Worm (Caenorhabditis elegans) whole organism, young adult: ENCODE data around the gene Y41E3.6.

Experiments
- B0336.3 ChIP-seq: fragments of 200-800 bp; sonication (Bioruptor generic); IDR thresholded peaks from 2 replicates; pipeline ENCODE4 v1.3.6; 2022; ENCODE audit warnings: missing genetic modification characterization, missing compliant biosample characterization
- D2030.7 ChIP-seq: fragments of 200-800 bp; sonication (Bioruptor generic); IDR thresholded peaks from 2 replicates; pipeline ENCODE4 v1.3.6; 2022; ENCODE audit warnings: missing genetic modification reagents, missing genetic modification characterization, missing compliant biosample characterization
- F10E7.11 ChIP-seq: sonication (generic microtip); optimal IDR thresholded peaks from 2 replicates; lab custom pipeline; 2017; ENCODE audit warnings: mild to moderate bottlenecking, missing genetic modification characterization, moderate library complexity, missing compliant biosample characterization
- F23B12.7 ChIP-seq: sonication (generic microtip); optimal IDR thresholded peaks from 2 replicates; lab custom pipeline; 2017; ENCODE audit warnings: missing genetic modification characterization, mild to moderate bottlenecking, missing compliant biosample characterization, antibody characterized with exemption, moderate library complexity; ENCODE audit not compliant: insufficient read depth
- F33H1.4 ChIP-seq: fragments of 200-800 bp; sonication (Bioruptor generic); IDR thresholded peaks from 2 replicates; pipeline ENCODE4 v1.3.6; 2022; ENCODE audit warnings: missing genetic modification reagents, missing genetic modification characterization, missing compliant biosample characterization
- F37B4.10 ChIP-seq: fragments of 200-800 bp; sonication (Bioruptor generic); IDR thresholded peaks from 2 replicates; pipeline ENCODE4 v1.3.6; 2022; ENCODE audit warnings: missing genetic modification characterization, missing compliant biosample characterization
- F52B5.7 ChIP-seq: sonication (generic microtip); optimal IDR thresholded peaks from 2 replicates; lab custom pipeline; 2016; ENCODE audit warnings: mild to moderate bottlenecking, missing genetic modification characterization, missing compliant biosample characterization
- T07F8.4 ChIP-seq: sonication (generic microtip); optimal IDR thresholded peaks from 2 replicates; lab custom pipeline; 2016; ENCODE audit warnings: mild to moderate bottlenecking, missing genetic modification characterization, moderate library complexity, missing compliant biosample characterization
- T26A5.8 ChIP-seq: sonication (generic microtip); optimal IDR thresholded peaks from 2 replicates; lab custom pipeline; 2016; ENCODE audit warnings: missing genetic modification characterization, missing compliant biosample characterization
- Y53F4B.3 ChIP-seq: fragments of 200-800 bp; sonication (Bioruptor generic); IDR thresholded peaks from 2 replicates; pipeline ENCODE4 v1.3.6; 2022; ENCODE audit warnings: missing genetic modification reagents, missing genetic modification characterization, missing compliant biosample characterization
- Y53G8AR.9 ChIP-seq: fragments of 200-800 bp; sonication (Bioruptor generic); conservative IDR thresholded peaks from 2 replicates; pipeline ENCODE4 v1.3.6; 2022; ENCODE audit warnings: missing genetic modification reagents, missing genetic modification characterization, missing compliant biosample characterization
- Y56A3A.18 ChIP-seq: fragments of 200-800 bp; sonication (Bioruptor generic); IDR thresholded peaks from 2 replicates; pipeline ENCODE4 v1.3.6; 2022; ENCODE audit warnings: missing genetic modification reagents, missing genetic modification characterization, missing compliant biosample characterization
- Y67H2A.10 ChIP-seq: fragments of 200-800 bp; sonication (Bioruptor generic); conservative IDR thresholded peaks from 2 replicates; pipeline ENCODE4 v1.3.6; 2022; ENCODE audit warnings: missing genetic modification reagents, missing genetic modification characterization, missing compliant biosample characterization
- Y79H2A.3 ChIP-seq: fragments of 200-800 bp; sonication (Bioruptor generic); conservative IDR thresholded peaks from 2 replicates; pipeline ENCODE4 v1.3.6; 2022; ENCODE audit warnings: missing genetic modification reagents, missing genetic modification characterization, missing compliant biosample characterization
- ama-1 ChIP-seq, 3 experiments: fragments of 150-350 bp in 1 of 3; sonication (generic microtip) in 2 of 3; optimal IDR thresholded peaks; 2 replicates each; lab custom pipeline; 2014 to 2018; ENCODE audit warnings: missing biosample characterization in 2 of 3, missing genetic modification characterization in 2 of 3, missing genetic modification reagents in 2 of 3
- athp-1 ChIP-seq: sonication (generic microtip); optimal IDR thresholded peaks from 2 replicates; lab custom pipeline; 2017; ENCODE audit warnings: mild to moderate bottlenecking, missing genetic modification characterization, missing compliant biosample characterization
- attf-5 ChIP-seq: fragments of 200-800 bp; sonication (Bioruptor generic); optimal IDR thresholded peaks from 2 replicates; lab custom pipeline; 2018; ENCODE audit warnings: mild to moderate bottlenecking, missing genetic modification characterization, missing compliant biosample characterization
- cebp-1 ChIP-seq, 2 experiments: fragments of 200-800 bp in 1 of 2; sonication (Bioruptor generic) in 1 of 2; sonication (generic microtip) in 1 of 2; IDR thresholded peaks in 1 of 2; optimal IDR thresholded peaks in 1 of 2; 2 replicates each; pipeline versions ENCODE4 v1.3.6 to Lab custom; 2017 to 2022; ENCODE audit warnings: missing compliant biosample characterization in 2 of 2, missing genetic modification characterization in 2 of 2, mild to moderate bottlenecking in 1 of 2, missing genetic modification reagents in 1 of 2, moderate library complexity in 1 of 2
- cebp-2 ChIP-seq: fragments of 200-800 bp; sonication (Bioruptor generic); IDR thresholded peaks from 2 replicates; pipeline ENCODE4 v1.3.6; 2022; ENCODE audit warnings: missing genetic modification characterization, missing compliant biosample characterization
- ceh-100 ChIP-seq: fragments of 200-800 bp; sonication (Bioruptor generic); IDR thresholded peaks from 2 replicates; pipeline ENCODE4 v1.3.6; 2022; ENCODE audit warnings: missing genetic modification reagents, missing genetic modification characterization, missing compliant biosample characterization
- chd-7 ChIP-seq: sonication (generic microtip); optimal IDR thresholded peaks from 2 replicates; lab custom pipeline; 2016; ENCODE audit warnings: mild to moderate bottlenecking, missing genetic modification characterization, moderate library complexity, missing compliant biosample characterization
- dox-1 ChIP-seq: fragments of 200-800 bp; sonication (Bioruptor generic); IDR thresholded peaks from 2 replicates; pipeline ENCODE4 v1.3.6; 2022; ENCODE audit warnings: missing genetic modification reagents, missing genetic modification characterization, missing compliant biosample characterization
- dpl-1 ChIP-seq: fragments of 150-350 bp; optimal IDR thresholded peaks from 2 replicates; lab custom pipeline; 2014; ENCODE audit warnings: missing biosample characterization, missing genetic modification reagents, missing genetic modification characterization
- egrh-3 ChIP-seq: fragments of 200-800 bp; sonication (Bioruptor generic); IDR thresholded peaks from 2 replicates; pipeline ENCODE4 v1.3.6; 2022; ENCODE audit warnings: missing genetic modification reagents, missing genetic modification characterization, missing compliant biosample characterization
- hlh-26 ChIP-seq: fragments of 200-800 bp; sonication (Bioruptor generic); conservative IDR thresholded peaks from 2 replicates; pipeline ENCODE4 v1.3.6; 2022; ENCODE audit warnings: missing genetic modification reagents, missing genetic modification characterization, missing compliant biosample characterization
- hrde-1 ChIP-seq: sonication (generic microtip); optimal IDR thresholded peaks from 2 replicates; lab custom pipeline; 2016; ENCODE audit warnings: missing genetic modification characterization, mild to moderate bottlenecking, missing compliant biosample characterization, moderate library complexity, missing genotype, missing genetic modification reagents, borderline replicate concordance
- lin-26 ChIP-seq: fragments of 200-800 bp; sonication (Bioruptor generic); IDR thresholded peaks from 2 replicates; pipeline ENCODE4 v1.3.6; 2022; ENCODE audit warnings: missing genetic modification reagents, missing genetic modification characterization, missing compliant biosample characterization
- lin-35 ChIP-seq, 3 experiments: fragments of 150-350 bp in 2 of 3; sonication (generic microtip) in 1 of 3; optimal IDR thresholded peaks; 2 replicates each; lab custom pipeline; 2014 to 2018; ENCODE audit warnings: missing biosample characterization in 3 of 3, missing genetic modification characterization in 3 of 3, missing genetic modification reagents in 3 of 3
- lin-54 ChIP-seq: fragments of 200-800 bp; sonication (Bioruptor generic); optimal IDR thresholded peaks from 2 replicates; lab custom pipeline; 2018; ENCODE audit warnings: mild to moderate bottlenecking, missing genetic modification characterization, missing compliant biosample characterization
- lir-1 ChIP-seq: fragments of 200-800 bp; sonication (Bioruptor generic); conservative IDR thresholded peaks from 2 replicates; pipeline ENCODE4 v1.3.6; 2022; ENCODE audit warnings: missing genetic modification reagents, missing genetic modification characterization, missing compliant biosample characterization
- madf-3 ChIP-seq: fragments of 200-800 bp; sonication (Bioruptor generic); IDR thresholded peaks from 2 replicates; pipeline ENCODE4 v1.3.6; 2022; ENCODE audit warnings: missing genetic modification reagents, missing genetic modification characterization, missing compliant biosample characterization
- mcd-1 ChIP-seq: fragments of 200-800 bp; sonication (Bioruptor generic); IDR thresholded peaks from 2 replicates; pipeline ENCODE4 v1.3.6; 2022; ENCODE audit warnings: missing genetic modification reagents, missing genetic modification characterization, missing compliant biosample characterization
- nfyb-1 ChIP-seq: fragments of 200-800 bp; sonication (Bioruptor generic); IDR thresholded peaks from 2 replicates; pipeline ENCODE4 v1.3.6; 2022; ENCODE audit warnings: missing genetic modification reagents, missing genetic modification characterization, missing compliant biosample characterization
- pbrm-1 ChIP-seq: fragments of 200-800 bp; sonication (Bioruptor generic); IDR thresholded peaks from 2 replicates; pipeline ENCODE4 v1.3.6; 2022; ENCODE audit warnings: missing genetic modification reagents, missing genetic modification characterization, missing compliant biosample characterization
- rcor-1 ChIP-seq: fragments of 200-800 bp; sonication (Bioruptor generic); IDR thresholded peaks from 2 replicates; pipeline ENCODE4 v1.3.6; 2022; ENCODE audit warnings: missing genetic modification reagents, missing genetic modification characterization, missing compliant biosample characterization
- snpc-1.1 ChIP-seq: sonication (generic microtip); optimal IDR thresholded peaks from 2 replicates; lab custom pipeline; 2017; ENCODE audit warnings: missing genetic modification characterization, mild to moderate bottlenecking, missing compliant biosample characterization, antibody characterized with exemption, moderate library complexity, missing genotype, missing genetic modification reagents; ENCODE audit not compliant: insufficient read depth
- snpc-1.3 ChIP-seq: sonication (generic microtip); optimal IDR thresholded peaks from 2 replicates; lab custom pipeline; 2017; ENCODE audit warnings: missing genetic modification characterization, mild to moderate bottlenecking, missing compliant biosample characterization, antibody characterized with exemption, moderate library complexity, missing genotype, missing genetic modification reagents; ENCODE audit not compliant: insufficient read depth
- snpc-3.4 ChIP-seq: sonication (generic microtip); optimal IDR thresholded peaks from 2 replicates; lab custom pipeline; 2017; ENCODE audit warnings: missing genetic modification characterization, mild to moderate bottlenecking, missing compliant biosample characterization, antibody characterized with exemption, moderate library complexity, missing genotype, missing genetic modification reagents
- sptf-2 ChIP-seq: fragments of 200-800 bp; sonication (Bioruptor generic); optimal IDR thresholded peaks from 2 replicates; lab custom pipeline; 2018; ENCODE audit warnings: mild to moderate bottlenecking, missing genetic modification characterization, missing compliant biosample characterization
- zfh-2 ChIP-seq: fragments of 200-800 bp; sonication (Bioruptor generic); conservative IDR thresholded peaks from 2 replicates; pipeline ENCODE4 v1.3.6; 2022; ENCODE audit warnings: missing genetic modification reagents, missing genetic modification characterization, missing compliant biosample characterization
- zim-3 ChIP-seq: sonication (generic microtip); optimal IDR thresholded peaks from 2 replicates; lab custom pipeline; 2017; ENCODE audit warnings: mild to moderate bottlenecking, missing genetic modification characterization, moderate library complexity, missing compliant biosample characterization
- ztf-18 ChIP-seq: sonication (generic microtip); optimal IDR thresholded peaks from 2 replicates; lab custom pipeline; 2016; ENCODE audit warnings: missing genotype, mild to moderate bottlenecking, missing genetic modification characterization, missing compliant biosample characterization
- ztf-28 ChIP-seq: fragments of 200-800 bp; sonication (Bioruptor generic); IDR thresholded peaks from 2 replicates; pipeline ENCODE4 v1.3.6; 2022; ENCODE audit warnings: missing genetic modification reagents, missing genetic modification characterization, missing compliant biosample characterization

Gene Y41E3.6

ce11 chrIV:15042159-15042936 lies 35.8 kb downstream of the Y41E3.6 start:
- TF ChIP-seq attf-5 (GFP tag; lab: Kevin White, UChicago) = no peak
- TF ChIP-seq dox-1 (GFP tag; lab: Robert Waterston, UW) = peak; percentile 63
- TF ChIP-seq T07F8.4 (tag; lab: Kevin White, UChicago) = no peak
- TF ChIP-seq chd-7 = peak; percentile 49
- TF ChIP-seq sptf-2 (GFP tag; lab: Kevin White, UChicago) = no peak
- no peak for TF ChIP-seq lin-35 (GFP tag; optimal IDR thresholded peaks at IDR 0.05; lab: Kevin White, UChicago)
- peak; percentile 29 for TF ChIP-seq athp-1 (tag; lab: Kevin White, UChicago)
- no peak for TF ChIP-seq snpc-1.1 (tag; lab: Kevin White, UChicago)
- TF ChIP-seq Y67H2A.10 (GFP tag; lab: Robert Waterston, UW) = peak; percentile 50; the same call in 1 of the 2 replicates
- TF ChIP-seq rcor-1 = no peak
- TF ChIP-seq hrde-1 = peak; percentile 49
- peak; percentile 15 for TF ChIP-seq dpl-1 (GFP tag; lab: Kevin White, UChicago)
- 0 out of 2 replicates have a peak, but pooled peaks have one; percentile 75 for TF ChIP-seq F37B4.10
- 0 out of 2 replicates have a peak, but pooled peaks have one; percentile 30 for TF ChIP-seq hlh-26 (GFP tag; lab: Robert Waterston, UW)
- peak; percentile 50; the same call in 1 of the 2 replicates for TF ChIP-seq Y79H2A.3
- TF ChIP-seq F33H1.4 (GFP tag; lab: Robert Waterston, UW) = peak; percentile 49
- peak; percentile 83; the same call in 1 of the 2 replicates for TF ChIP-seq B0336.3 (GFP tag; lab: Robert Waterston, UW)
- TF ChIP-seq zim-3 (tag; lab: Kevin White, UChicago) = no peak
- peak; percentile 72 for TF ChIP-seq madf-3
- peak; percentile 72 for TF ChIP-seq nfyb-1
- peak; percentile 59; the same call in 1 of the 2 replicates for TF ChIP-seq D2030.7 (GFP tag; lab: Robert Waterston, UW)
- no peak for TF ChIP-seq F10E7.11 (tag; lab: Kevin White, UChicago)
- TF ChIP-seq ceh-100 = 0 out of 2 replicates have a peak, but pooled peaks have one; percentile 29
- TF ChIP-seq Y53G8AR.9 (GFP tag; lab: Robert Waterston, UW) = 0 out of 2 replicates have a peak, but pooled peaks have one; percentile 65
- no peak for TF ChIP-seq F52B5.7 (tag; lab: Kevin White, UChicago)
- TF ChIP-seq Y53F4B.3 (GFP tag; lab: Robert Waterston, UW) = 0 out of 2 replicates have a peak, but pooled peaks have one; percentile 33
- TF ChIP-seq ztf-28 (GFP tag; lab: Robert Waterston, UW) = 0 out of 2 replicates have a peak, but pooled peaks have one; percentile 69
- TF ChIP-seq pbrm-1 (GFP tag; lab: Robert Waterston, UW) = peak; percentile 40; the same call in 1 of the 2 replicates
- TF ChIP-seq mcd-1 (GFP tag; lab: Robert Waterston, UW) = peak; percentile 41; the same call in 1 of the 2 replicates
- no peak for TF ChIP-seq ama-1 (optimal IDR thresholded peaks at IDR 0.05; lab: Kevin White, UChicago)
- peak in 1 of 2 experiments; percentile 45 for TF ChIP-seq ama-1 (GFP tag; optimal IDR thresholded peaks at IDR 0.05; lab: Kevin White, UChicago)
- peak; percentile 47 for TF ChIP-seq snpc-1.3 (tag; lab: Kevin White, UChicago)
- TF ChIP-seq T26A5.8 = no peak
- TF ChIP-seq F23B12.7 (tag; lab: Kevin White, UChicago) = no peak
- peak; percentile 68 for TF ChIP-seq zfh-2 (GFP tag; lab: Robert Waterston, UW)
- no peak for TF ChIP-seq cebp-1 (GFP tag; IDR thresholded peaks at IDR 0.05; lab: Robert Waterston, UW)
- peak; percentile 44 for TF ChIP-seq cebp-1 (tag; optimal IDR thresholded peaks at IDR 0.05; lab: Kevin White, UChicago)
- TF ChIP-seq ztf-18 (tag; lab: Kevin White, UChicago) = peak; percentile 76
- no peak for TF ChIP-seq snpc-3.4
- TF ChIP-seq Y56A3A.18 (GFP tag; lab: Robert Waterston, UW) = 0 out of 2 replicates have a peak, but pooled peaks have one; percentile 40
- peak; percentile 72; the same call in 1 of the 2 replicates for TF ChIP-seq cebp-2 (GFP tag; lab: Robert Waterston, UW)
- TF ChIP-seq lir-1 (GFP tag; lab: Robert Waterston, UW) = peak; percentile 25; the same call in 1 of the 2 replicates
- TF ChIP-seq egrh-3 (GFP tag; lab: Robert Waterston, UW) = peak; percentile 20; the same call in 1 of the 2 replicates
- peak; percentile 39 for TF ChIP-seq lin-54
- TF ChIP-seq lin-26 (GFP tag; lab: Robert Waterston, UW) = peak; percentile 67
